Fruit fly (Drosophila melanogaster): Measurements from ENCODE around the gene IntS11.

IntS11 gene

DNA sequence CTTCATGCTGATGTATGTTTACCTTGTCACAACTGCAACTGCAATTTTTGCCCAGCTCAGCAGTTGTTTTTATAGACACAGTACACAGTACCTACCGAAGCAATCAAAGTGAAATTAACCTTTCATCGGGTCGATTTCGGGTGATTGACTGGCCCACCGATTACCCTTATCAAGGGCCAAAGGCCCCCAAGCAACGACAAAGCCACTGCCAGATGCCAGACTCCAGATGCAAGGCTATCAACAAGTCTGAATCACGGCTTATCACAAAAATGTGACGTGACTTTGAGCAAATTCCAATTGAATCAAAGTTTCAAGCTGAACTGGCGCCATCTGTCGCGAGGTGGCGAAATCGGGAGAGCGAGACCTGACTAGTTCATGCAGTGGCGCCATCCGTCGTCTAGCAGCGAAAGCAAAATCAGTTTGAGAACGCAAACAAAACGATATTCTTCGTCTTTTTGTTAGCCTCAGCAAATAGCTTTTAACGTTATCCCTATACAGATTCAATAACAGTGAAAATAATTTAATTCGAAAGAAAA, 28.3 kb upstream of the IntS11 start, which contains the start of gene Obp99b:
Gene Obp99b (minus strand): TSS at position 115 of the 536 bp plus-strand sequence.
- TF ChIP-seq CG13204 (GFP tag; optimal IDR thresholded peaks at IDR 0.05), result peak; percentile 58
- peak; percentile 63 for TF ChIP-seq Snoo (tag; optimal IDR thresholded peaks at IDR 0.05)
- TF ChIP-seq CG4496 (GFP tag; IDR thresholded peaks at IDR 0.05), result peak; percentile 84
- peak; percentile 63; the same call in 1 of the 2 replicates for TF ChIP-seq CG32121 (GFP tag; IDR thresholded peaks at IDR 0.05)
- TF ChIP-seq rn (GFP tag; IDR thresholded peaks at IDR 0.05), result 0 out of 2 replicates have a peak, but pooled peaks have one; percentile 11
- TF ChIP-seq CG8301 (tag; optimal IDR thresholded peaks at IDR 0.05), result peak; percentile 64
- TF ChIP-seq Pif1B (GFP tag; optimal IDR thresholded peaks at IDR 0.05), result peak; percentile 24
- peak; percentile 36 for TF ChIP-seq CG15710 (tag; optimal IDR thresholded peaks at IDR 0.05)
- TF ChIP-seq CG12605 (GFP tag; IDR thresholded peaks at IDR 0.05), result peak; percentile 53; the same call in 1 of the 2 replicates
- peak; percentile 78 for TF ChIP-seq CG14655 (GFP tag; optimal IDR thresholded peaks at IDR 0.05)
- peak; percentile 52 for TF ChIP-seq EcR (GFP tag; optimal IDR thresholded peaks at IDR 0.05)
- no peak for TF ChIP-seq CG10348 (GFP tag; IDR thresholded peaks at IDR 0.05)
- TF ChIP-seq Pif1A (GFP tag; optimal IDR thresholded peaks at IDR 0.05), result peak; percentile 69
- peak; percentile 74 for TF ChIP-seq gl (tag; optimal IDR thresholded peaks at IDR 0.05)
- TF ChIP-seq CG8159 (tag; optimal IDR thresholded peaks at IDR 0.05), result peak; percentile 48
- no peak for TF ChIP-seq D1 (tag; optimal IDR thresholded peaks at IDR 0.05)
- TF ChIP-seq Ets98B (GFP tag; IDR thresholded peaks at IDR 0.05), result peak; percentile 69; the same call in 1 of the 2 replicates
- TF ChIP-seq CG9948 (tag; optimal IDR thresholded peaks at IDR 0.05), result peak; percentile 29
- peak; percentile 42 for TF ChIP-seq CG17806 (tag; optimal IDR thresholded peaks at IDR 0.05)
- TF ChIP-seq CG34367 (tag; optimal IDR thresholded peaks at IDR 0.05), result peak; percentile 71
- peak; percentile 75; the same call in 2 of the 3 replicates for TF ChIP-seq fd96Ca (GFP tag; IDR thresholded peaks at IDR 0.05)

- TF ChIP-seq rn (GFP tag; IDR thresholded peaks at IDR 0.05) (no peak), CG9948 (tag; optimal IDR thresholded peaks at IDR 0.05) (no peak), CG8301 (tag; optimal IDR thresholded peaks at IDR 0.05) (peak; percentile 43), CG15710 (tag; optimal IDR thresholded peaks at IDR 0.05) (peak; percentile 7), gl (tag; optimal IDR thresholded peaks at IDR 0.05) (no peak), Pif1A (GFP tag; optimal IDR thresholded peaks at IDR 0.05) (peak; percentile 8), CG13204 (GFP tag; optimal IDR thresholded peaks at IDR 0.05) (no peak), CG14655 (GFP tag; optimal IDR thresholded peaks at IDR 0.05) (peak; percentile 25), CG8159 (tag; optimal IDR thresholded peaks at IDR 0.05) (peak; percentile 18), CG34367 (tag; optimal IDR thresholded peaks at IDR 0.05) (no peak), CG12605 (GFP tag; IDR thresholded peaks at IDR 0.05) (peak; percentile 44; the same call in 1 of the 2 replicates), CG32121 (GFP tag; IDR thresholded peaks at IDR 0.05) (peak; percentile 45; the same call in 1 of the 2 replicates), CG4496 (GFP tag; IDR thresholded peaks at IDR 0.05) (peak; percentile 76), D1 (tag; optimal IDR thresholded peaks at IDR 0.05) (no peak), fd96Ca (GFP tag; IDR thresholded peaks at IDR 0.05) (no peak), Ets98B (GFP tag; IDR thresholded peaks at IDR 0.05) (peak; percentile 54), Pif1B (GFP tag; optimal IDR thresholded peaks at IDR 0.05) (no peak), CG17806 (tag; optimal IDR thresholded peaks at IDR 0.05) (peak; percentile 13), CG10348 (GFP tag; IDR thresholded peaks at IDR 0.05) (0 out of 2 replicates have a peak, but pooled peaks have one; percentile 15), EcR (GFP tag; optimal IDR thresholded peaks at IDR 0.05) (no peak), Snoo (tag; optimal IDR thresholded peaks at IDR 0.05) (no peak)
Measured at dm6 chr3R:29717519-29717918, 27.6 kb upstream of the IntS11 start.

- TF ChIP-seq fd96Ca (GFP tag; IDR thresholded peaks at IDR 0.05) (no peak), CG12605 (GFP tag; IDR thresholded peaks at IDR 0.05) (no peak), rn (GFP tag; IDR thresholded peaks at IDR 0.05) (no peak), CG34367 (tag; optimal IDR thresholded peaks at IDR 0.05) (no peak)
Measured at dm6 chr3R:29718363-29718762, 26.8 kb upstream of the IntS11 start, which contains the start of gene CG15506. CG15506 (plus strand) TSS chr3R:29718663.

- TF ChIP-seq CG13204 (GFP tag; optimal IDR thresholded peaks at IDR 0.05), result no peak
- TF ChIP-seq rn (GFP tag; IDR thresholded peaks at IDR 0.05), result no peak
- TF ChIP-seq CG8301 (tag; optimal IDR thresholded peaks at IDR 0.05), result no peak
- no peak for TF ChIP-seq fd96Ca (GFP tag; IDR thresholded peaks at IDR 0.05)
- TF ChIP-seq Pif1B (GFP tag; optimal IDR thresholded peaks at IDR 0.05), result no peak
Measured at dm6 chr3R:29722238-29722637, 22.9 kb upstream of the IntS11 start, which contains the start of gene CG34296. CG34296 (plus strand) TSS chr3R:29722538.

DNA sequence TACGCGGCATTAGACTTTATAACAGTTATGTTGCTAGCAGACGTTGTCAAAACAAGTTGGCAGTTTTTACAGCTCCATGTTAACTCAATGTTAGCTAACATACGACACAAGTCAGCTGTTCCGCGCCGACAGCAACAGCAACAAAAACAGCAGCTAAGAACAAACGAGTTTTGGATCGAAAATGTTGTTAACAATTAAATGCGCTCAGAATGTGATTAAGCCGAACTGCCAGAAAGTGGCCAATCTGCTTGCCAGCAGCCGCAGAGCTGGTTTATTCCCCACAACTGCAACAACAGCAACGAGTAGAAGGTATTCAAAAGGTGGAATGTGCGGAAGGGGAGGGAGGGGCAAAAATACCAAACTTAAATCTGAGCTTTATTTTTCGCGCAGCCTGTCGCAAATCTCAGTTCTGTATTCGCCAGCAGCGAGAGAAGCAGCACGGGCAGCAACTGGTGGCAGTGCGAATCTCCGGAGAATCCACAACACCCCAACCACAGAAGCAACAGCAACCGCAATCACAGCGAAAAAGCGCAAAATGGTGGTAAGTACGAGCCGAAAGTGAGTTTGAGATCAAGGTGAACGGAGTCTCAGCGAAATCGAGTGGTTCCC, 22.0 kb upstream of the IntS11 start, which contains the start of gene Pcd:
Gene Pcd (plus strand): TSS at position 116 of the 609 bp plus-strand sequence.
- TF ChIP-seq Ets98B (GFP tag; IDR thresholded peaks at IDR 0.05), result peak; percentile 34; the same call in 1 of the 2 replicates
- TF ChIP-seq CG9948 (tag; optimal IDR thresholded peaks at IDR 0.05), result no peak
- peak; percentile 62; the same call in 1 of the 2 replicates for TF ChIP-seq CG12605 (GFP tag; IDR thresholded peaks at IDR 0.05)
- no peak for TF ChIP-seq CG32121 (GFP tag; IDR thresholded peaks at IDR 0.05)
- 0 out of 3 replicates have a peak, but pooled peaks have one; percentile 52 for TF ChIP-seq CG4496 (GFP tag; IDR thresholded peaks at IDR 0.05)
- peak; percentile 24 for TF ChIP-seq EcR (GFP tag; optimal IDR thresholded peaks at IDR 0.05)

DNA sequence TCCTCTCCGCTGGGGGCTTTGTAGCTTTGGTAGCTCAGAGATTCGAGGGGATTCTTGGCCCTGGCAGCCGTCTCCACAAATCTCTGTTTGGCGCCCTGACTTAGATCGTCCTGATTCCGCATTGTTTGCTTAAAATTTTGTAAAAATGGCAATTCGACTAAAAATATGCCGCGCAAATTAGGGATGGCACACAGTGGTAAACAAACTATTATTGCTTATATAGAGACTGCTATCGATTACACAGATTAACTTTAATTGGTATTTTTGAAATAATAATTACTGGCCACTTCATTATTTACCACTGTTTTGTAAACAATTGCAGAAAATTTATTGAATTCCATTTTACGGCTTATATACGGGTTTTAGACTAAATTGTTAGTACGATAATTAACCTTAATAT, 20.4 kb upstream of the IntS11 start, which contains the start of the genes Naa40 and CG18731:
Gene Naa40 (minus strand): TSS at position 206 of the 400 bp plus-strand sequence.
Gene CG18731 (plus strand): TSS at position 283 of the 400 bp plus-strand sequence.
- no peak for TF ChIP-seq rn (GFP tag; IDR thresholded peaks at IDR 0.05)
